Fruit fly (Drosophila melanogaster) whole organism, embryonic: Measurements from ENCODE around the gene CG33332.

Experiments used
- Aef1 ChIP-seq: fragments of 200-800 bp; sonication (Bioruptor generic); IDR thresholded peaks from 3 replicates; pipeline ENCODE4 v1.3.6; 2022; ENCODE audit warnings: missing biosample characterization, missing genetic modification characterization
- BEAF-32 ChIP-seq: fragments of 200-800 bp; sonication (Bioruptor generic); optimal IDR thresholded peaks from 3 replicates; lab custom pipeline; 2017; ENCODE audit warnings: missing biosample characterization, missing genetic modification characterization, mild to moderate bottlenecking, moderate library complexity, missing genetic modification reagents
- CG10274 ChIP-seq: fragments of 200-800 bp; sonication (Bioruptor generic); optimal IDR thresholded peaks from 3 replicates; lab custom pipeline; 2017; ENCODE audit warnings: missing biosample characterization, mild to moderate bottlenecking, missing genetic modification characterization
- CG10543 ChIP-seq: fragments of 200-800 bp; sonication (Bioruptor generic); optimal IDR thresholded peaks from 3 replicates; lab custom pipeline; 2017; ENCODE audit warnings: missing biosample characterization, mild to moderate bottlenecking, missing genetic modification characterization, moderate library complexity
- CG10654 ChIP-seq: fragments of 200-800 bp; sonication (Bioruptor generic); optimal IDR thresholded peaks from 2 replicates; lab custom pipeline; 2016; ENCODE audit warnings: missing biosample characterization, missing genetic modification characterization
- CG10979 ChIP-seq: fragments of 200-800 bp; sonication (Bioruptor generic); optimal IDR thresholded peaks from 2 replicates; lab custom pipeline; 2018; ENCODE audit warnings: missing biosample characterization, mild to moderate bottlenecking, missing genetic modification characterization, moderate library complexity
- CG13296 ChIP-seq: fragments of 200-800 bp; sonication (Bioruptor generic); optimal IDR thresholded peaks from 3 replicates; lab custom pipeline; 2018; ENCODE audit warnings: missing biosample characterization, mild to moderate bottlenecking, missing genetic modification characterization
- CG15514 ChIP-seq: fragments of 200-800 bp; sonication (Bioruptor generic); optimal IDR thresholded peaks from 3 replicates; lab custom pipeline; 2017; ENCODE audit warnings: missing biosample characterization, missing genetic modification characterization, mild to moderate bottlenecking, moderate library complexity, missing genetic modification reagents
- CG16863 ChIP-seq: fragments of 200-800 bp; sonication (Bioruptor generic); optimal IDR thresholded peaks from 3 replicates; lab custom pipeline; 2016; ENCODE audit warnings: missing biosample characterization, missing genetic modification characterization
- CG17359 ChIP-seq: fragments of 200-800 bp; sonication (Bioruptor generic); optimal IDR thresholded peaks from 3 replicates; lab custom pipeline; 2018; ENCODE audit warnings: missing biosample characterization, mild to moderate bottlenecking, missing genetic modification characterization, moderate library complexity
- CG17361 ChIP-seq: fragments of 200-800 bp; sonication (Bioruptor generic); IDR thresholded peaks from 3 replicates; pipeline ENCODE4 v1.3.6; 2022; ENCODE audit warnings: missing biosample characterization, missing genetic modification characterization
- CG17912 ChIP-seq: fragments of 200-800 bp; sonication (Bioruptor generic); optimal IDR thresholded peaks from 2 replicates; lab custom pipeline; 2018; ENCODE audit warnings: missing biosample characterization, mild to moderate bottlenecking, missing genetic modification characterization
- CG1792 ChIP-seq: fragments of 200-800 bp; sonication (Bioruptor generic); optimal IDR thresholded peaks from 2 replicates; lab custom pipeline; 2016; ENCODE audit warnings: missing biosample characterization, missing genetic modification characterization
- CG4854 ChIP-seq: fragments of 200-800 bp; sonication (Bioruptor generic); optimal IDR thresholded peaks from 2 replicates; lab custom pipeline; 2016; ENCODE audit warnings: missing biosample characterization, missing genetic modification characterization, inconsistent platforms
- CG6272 ChIP-seq: fragments of 200-800 bp; sonication (Bioruptor generic); IDR thresholded peaks from 2 replicates; pipeline ENCODE4 v1.3.6; 2022; ENCODE audit warnings: missing biosample characterization, missing genetic modification characterization
- CG8281 ChIP-seq: fragments of 200-800 bp; sonication (Bioruptor generic); optimal IDR thresholded peaks from 2 replicates; lab custom pipeline; 2018; ENCODE audit warnings: missing biosample characterization, mild to moderate bottlenecking, missing genetic modification characterization, moderate library complexity
- CG8924 ChIP-seq: fragments of 200-800 bp; optimal IDR thresholded peaks from 3 replicates; lab custom pipeline; 2019; ENCODE audit warnings: missing biosample characterization, mild to moderate bottlenecking, missing genetic modification characterization, moderate library complexity
- CoRest ChIP-seq: fragments of 200-800 bp; sonication (Bioruptor generic); optimal IDR thresholded peaks from 3 replicates; lab custom pipeline; 2018; ENCODE audit warnings: missing biosample characterization, mild to moderate bottlenecking, missing genetic modification characterization, moderate library complexity
- Dbx ChIP-seq: fragments of 200-800 bp; sonication (Bioruptor generic); IDR thresholded peaks from 3 replicates; pipeline ENCODE4 v1.3.6; 2022; ENCODE audit warnings: missing biosample characterization, missing genetic modification characterization
- Dip2 ChIP-seq: fragments of 200-800 bp; sonication (Bioruptor generic); IDR thresholded peaks from 2 replicates; pipeline ENCODE4 v1.3.6; 2022; ENCODE audit warnings: missing biosample characterization, missing genetic modification characterization
- Drgx ChIP-seq: fragments of 200-800 bp; sonication (Bioruptor generic); IDR thresholded peaks from 2 replicates; pipeline ENCODE4 v1.3.6; 2022; ENCODE audit warnings: missing biosample characterization, missing genetic modification characterization
- E2f2 ChIP-seq: fragments of 200-800 bp; sonication (Bioruptor generic); IDR thresholded peaks from 2 replicates; pipeline ENCODE4 v1.3.6; 2022; ENCODE audit warnings: missing biosample characterization, missing genetic modification characterization
- Eip74EF ChIP-seq, 2 experiments: fragments of 200-800 bp in 1 of 2; fragments of >200 bp in 1 of 2; sonication (Bioruptor generic) in 1 of 2; optimal IDR thresholded peaks; 2 replicates each; lab custom pipeline; 2017 to 2019; ENCODE audit warnings: missing biosample characterization in 2 of 2, missing genetic modification characterization in 2 of 2, mild to moderate bottlenecking in 1 of 2, moderate library complexity in 1 of 2
- Ets65A ChIP-seq: fragments of 200-800 bp; sonication (Bioruptor generic); peaks from one replicate; lab custom pipeline; 2016; ENCODE audit warnings: missing biosample characterization, missing genetic modification characterization
- H2.0 ChIP-seq: fragments of 200-800 bp; sonication (Bioruptor generic); IDR thresholded peaks from 2 replicates; pipeline ENCODE4 v1.3.6; 2022; ENCODE audit warnings: missing biosample characterization, missing genetic modification characterization
- Myb ChIP-seq: fragments of 200-800 bp; sonication (Bioruptor generic); optimal IDR thresholded peaks from 2 replicates; lab custom pipeline; 2016; ENCODE audit warnings: missing biosample characterization, missing genetic modification characterization
- Six4 ChIP-seq: fragments of 200-800 bp; sonication (Bioruptor generic); optimal IDR thresholded peaks from 2 replicates; lab custom pipeline; 2016; ENCODE audit warnings: missing biosample characterization, missing genetic modification characterization
- Sry-β ChIP-seq: fragments of 200-800 bp; sonication (Bioruptor generic); optimal IDR thresholded peaks from 2 replicates; lab custom pipeline; 2018; ENCODE audit warnings: missing biosample characterization, mild to moderate bottlenecking, missing genetic modification characterization, moderate library complexity
- Sry-δ ChIP-seq: fragments of 200-800 bp; sonication (Bioruptor generic); optimal IDR thresholded peaks from 2 replicates; lab custom pipeline; 2016; ENCODE audit warnings: missing biosample characterization, missing genetic modification characterization
- al ChIP-seq: fragments of 200-800 bp; sonication (Bioruptor generic); IDR thresholded peaks from 2 replicates; pipeline ENCODE4 v1.3.6; 2022; ENCODE audit warnings: missing biosample characterization, missing genetic modification characterization
- ara ChIP-seq: fragments of 200-800 bp; sonication (Bioruptor generic); IDR thresholded peaks from 2 replicates; pipeline ENCODE4 v1.3.6; 2022; ENCODE audit warnings: missing biosample characterization, missing genetic modification characterization
- bcd ChIP-seq: fragments of 200-800 bp; sonication (Bioruptor generic); optimal IDR thresholded peaks from 2 replicates; lab custom pipeline; 2017; ENCODE audit warnings: missing biosample characterization, mild to moderate bottlenecking, missing genetic modification characterization
- chif ChIP-seq, 2 experiments: fragments of 200-800 bp; sonication (Bioruptor generic); optimal IDR thresholded peaks; 3 replicates each; lab custom pipeline; 2016; ENCODE audit warnings: missing biosample characterization in 2 of 2, missing genetic modification characterization in 2 of 2
- chinmo ChIP-seq: fragments of 200-800 bp; sonication (Bioruptor generic); IDR thresholded peaks from 4 replicates; pipeline ENCODE4 v1.3.6; 2022; ENCODE audit warnings: missing biosample characterization, missing genetic modification characterization; ENCODE audit not compliant: partially characterized antibody
- chm ChIP-seq: fragments of 200-800 bp; sonication (Bioruptor generic); IDR thresholded peaks from 2 replicates; pipeline ENCODE4 v1.3.6; 2022; ENCODE audit warnings: missing biosample characterization, missing genetic modification characterization
- crc ChIP-seq: fragments of 200-800 bp; sonication (Bioruptor generic); optimal IDR thresholded peaks from 2 replicates; lab custom pipeline; 2016; ENCODE audit warnings: missing biosample characterization, missing genetic modification characterization
- cwo ChIP-seq: fragments of 200-800 bp; sonication (Bioruptor generic); optimal IDR thresholded peaks from 3 replicates; lab custom pipeline; 2017; ENCODE audit warnings: missing biosample characterization, missing genetic modification characterization, mild to moderate bottlenecking, moderate library complexity, missing genetic modification reagents
- da ChIP-seq: fragments of 200-800 bp; sonication (Bioruptor generic); optimal IDR thresholded peaks from 2 replicates; lab custom pipeline; 2016; ENCODE audit warnings: missing biosample characterization, missing genetic modification characterization
- disco-r ChIP-seq: fragments of 200-800 bp; sonication (Bioruptor generic); optimal IDR thresholded peaks from 2 replicates; lab custom pipeline; 2016; ENCODE audit warnings: missing biosample characterization, missing genetic modification characterization
- grau ChIP-seq: fragments of 200-800 bp; optimal IDR thresholded peaks from 3 replicates; lab custom pipeline; 2019; ENCODE audit warnings: missing biosample characterization, mild to moderate bottlenecking, missing genetic modification characterization, moderate library complexity
- gro ChIP-seq: fragments of 200-800 bp; sonication (Bioruptor generic); optimal IDR thresholded peaks from 2 replicates; lab custom pipeline; 2016; ENCODE audit warnings: missing biosample characterization, missing genetic modification characterization
- lov ChIP-seq, 2 experiments: fragments of 200-800 bp in 1 of 2; fragments of >200 bp in 1 of 2; sonication (Bioruptor generic) in 1 of 2; IDR thresholded peaks in 1 of 2; optimal IDR thresholded peaks in 1 of 2; 2 replicates in 1 of 2; 3 replicates in 1 of 2; pipeline versions ENCODE4 v1.3.6 to Lab custom; 2017 to 2022; ENCODE audit warnings: missing biosample characterization in 1 of 2, missing genetic modification characterization in 1 of 2
- nom ChIP-seq: fragments of 200-800 bp; sonication (Bioruptor generic); optimal IDR thresholded peaks from 2 replicates; lab custom pipeline; 2017; ENCODE audit warnings: missing biosample characterization, missing genetic modification characterization, mild to moderate bottlenecking, moderate library complexity, missing genetic modification reagents
- slou ChIP-seq: fragments of 200-800 bp; sonication (Bioruptor generic); optimal IDR thresholded peaks from 3 replicates; lab custom pipeline; 2016; ENCODE audit warnings: missing biosample characterization, missing genetic modification characterization
- tio ChIP-seq: fragments of 200-800 bp; sonication (Bioruptor generic); optimal IDR thresholded peaks from 2 replicates; lab custom pipeline; 2017; ENCODE audit warnings: missing biosample characterization, missing genetic modification characterization, inconsistent platforms
- ttk ChIP-seq: fragments of 200-800 bp; sonication (Bioruptor generic); IDR thresholded peaks from 2 replicates; pipeline ENCODE4 v2.1.2; 2022; ENCODE audit warnings: missing biosample characterization, missing genetic modification characterization
- unc-4 ChIP-seq: fragments of 200-800 bp; sonication (Bioruptor generic); IDR thresholded peaks from 2 replicates; pipeline ENCODE4 v1.3.6; 2022; ENCODE audit warnings: missing biosample characterization, missing genetic modification characterization; ENCODE audit not compliant: partially characterized antibody
- vnd ChIP-seq: fragments of 200-800 bp; sonication (Bioruptor generic); IDR thresholded peaks from 3 replicates; pipeline ENCODE4 v1.3.6; 2022; ENCODE audit warnings: missing biosample characterization, missing genetic modification characterization; ENCODE audit not compliant: partially characterized antibody
- z ChIP-seq: fragments of 200-800 bp; sonication (Bioruptor generic); IDR thresholded peaks from 3 replicates; pipeline ENCODE4 v1.3.6; 2022; ENCODE audit warnings: missing biosample characterization, missing genetic modification characterization

CG33332 gene

dm6 chr3R:14886011-14886534, at the start of gene CG33332, which contains the start of the genes Rrp6 and CG33331:
Gene CG33332 (plus strand): TSS chr3R:14886456.
Gene Rrp6 (minus strand): TSS chr3R:14886246.
Gene CG33331 (plus strand): TSS chr3R:14886456.
- TF ChIP-seq chinmo (0 out of 4 replicates have a peak, but pooled peaks have one; percentile 52), bcd (GFP tag; lab: Kevin White, UChicago) (peak; percentile 67), E2f2 (GFP tag; lab: Robert Waterston, UW) (peak; percentile 69), CG10543 (GFP tag; lab: Kevin White, UChicago) (no peak), chm (GFP tag; lab: Robert Waterston, UW) (peak; percentile 32; the same call in 1 of the 2 replicates), CG17359 (tag; lab: Kevin White, UChicago) (peak; percentile 68), Aef1 (GFP tag; lab: Robert Waterston, UW) (peak; percentile 67), CG16863 (no peak), cwo (GFP tag; lab: Kevin White, UChicago) (peak; percentile 59), crc (GFP tag; lab: Kevin White, UChicago) (peak; percentile 21), da (GFP tag; lab: Kevin White, UChicago) (no peak), Myb (GFP tag; lab: Kevin White, UChicago) (peak; percentile 43), Drgx (GFP tag; lab: Robert Waterston, UW) (peak; percentile 43), z (GFP tag; lab: Robert Waterston, UW) (no peak), CG10654 (peak; percentile 53), lov (optimal IDR thresholded peaks at IDR 0.05; lab: Kevin White, UChicago) (no peak), lov (GFP tag; IDR thresholded peaks at IDR 0.05; lab: Robert Waterston, UW) (no peak), CG15514 (GFP tag; lab: Kevin White, UChicago) (peak; percentile 74), chif (GFP tag; optimal IDR thresholded peaks at IDR 0.05; lab: Kevin White, UChicago) (peak; percentile 33 to 54), unc-4 (peak; percentile 49), CG17361 (GFP tag; lab: Robert Waterston, UW) (peak; percentile 87), Ets65A (GFP tag; lab: Kevin White, UChicago) (peak; percentile 97), Dip2 (no peak), CG8924 (tag; lab: Kevin White, UChicago) (no peak), disco-r (no peak), CG1792 (GFP tag; lab: Kevin White, UChicago) (peak; percentile 41), Six4 (GFP tag; lab: Kevin White, UChicago) (peak; percentile 71), CG6272 (peak; percentile 66), CG10274 (GFP tag; lab: Kevin White, UChicago) (no peak), vnd (GFP tag; lab: Robert Waterston, UW) (0 out of 3 replicates have a peak, but pooled peaks have one; percentile 18), al (GFP tag; lab: Robert Waterston, UW) (peak; percentile 54), CG10979 (tag; lab: Kevin White, UChicago) (peak; percentile 47), CG4854 (GFP tag; lab: Kevin White, UChicago) (peak; percentile 31), Sry-β (GFP tag; lab: Kevin White, UChicago) (peak; percentile 90), slou (GFP tag; lab: Kevin White, UChicago) (peak; percentile 60), gro (peak; percentile 37), ara (GFP tag; lab: Robert Waterston, UW) (peak; percentile 31; the same call in 1 of the 2 replicates), Sry-δ (GFP tag; lab: Kevin White, UChicago) (peak; percentile 50), BEAF-32 (GFP tag; lab: Kevin White, UChicago) (peak; percentile 57), CG13296 (GFP tag; lab: Kevin White, UChicago) (peak; percentile 67), CG8281 (no peak), H2.0 (peak; percentile 45), CG17912 (GFP tag; lab: Kevin White, UChicago) (no peak), nom (GFP tag; lab: Kevin White, UChicago) (peak; percentile 65), CoRest (tag; lab: Kevin White, UChicago) (peak; percentile 85), Dbx (GFP tag; lab: Robert Waterston, UW) (peak; percentile 68), Eip74EF (GFP tag; optimal IDR thresholded peaks at IDR 0.05; lab: Kevin White, UChicago) (no peak), grau (tag; lab: Kevin White, UChicago) (peak; percentile 80), ttk (GFP tag; lab: Robert Waterston, UW) (no peak), tio (GFP tag; lab: Kevin White, UChicago) (no peak)
